Fruit fly (Drosophila melanogaster): ENCODE data around the gene Eip74EF.
A peak's percentile ranks its signal among the peaks of the same experiment; 100 is the strongest.

The Eip74EF gene

DNA sequence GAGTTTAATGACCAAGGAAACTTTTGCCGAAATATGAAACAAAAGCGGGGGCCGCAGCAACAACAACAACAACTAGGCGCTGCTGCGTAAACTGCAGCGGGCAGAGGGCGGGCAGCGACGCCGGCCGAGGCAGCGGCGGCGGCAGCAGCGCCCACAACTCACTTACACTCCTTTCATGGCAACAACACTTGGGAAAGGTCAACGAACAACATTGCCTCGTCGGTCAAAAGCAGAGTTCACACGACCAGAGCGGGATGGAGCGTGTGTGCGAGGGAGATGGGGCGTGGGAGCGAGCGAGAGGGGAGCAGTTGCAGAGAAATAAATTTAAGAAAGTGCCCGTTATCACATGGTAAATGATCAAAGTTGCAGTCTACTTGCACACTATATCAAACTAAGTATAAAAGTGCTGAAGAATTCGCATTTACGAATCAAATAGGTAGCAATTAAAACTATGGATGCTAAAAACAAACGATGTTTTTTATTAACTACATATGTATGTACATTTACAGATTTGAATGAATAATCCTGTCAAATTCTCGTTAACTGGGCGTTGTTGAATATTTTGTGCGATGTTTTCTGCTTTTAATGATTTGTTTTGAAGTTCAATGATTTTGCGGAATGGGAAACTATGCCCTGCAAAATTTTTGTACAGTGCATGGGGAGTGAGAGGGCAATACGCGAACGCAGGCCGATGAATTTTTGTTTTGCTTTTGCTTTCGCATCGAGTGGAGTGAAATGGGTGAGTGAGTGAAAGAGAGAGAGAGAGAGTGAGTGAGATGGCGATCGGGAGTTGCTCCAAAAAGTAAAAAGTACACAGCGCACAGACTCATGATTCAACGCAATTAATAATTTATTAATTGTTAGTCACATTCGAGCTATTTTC lies 10.7 kb downstream of the Eip74EF start (continued):
- TF ChIP-seq sens-2 (GFP tag; IDR thresholded peaks at IDR 0.05) (no peak), pros (GFP tag; optimal IDR thresholded peaks at IDR 0.05) (no peak), CG2120 (GFP tag; optimal IDR thresholded peaks at IDR 0.05) (no peak), Rfx (GFP tag; IDR thresholded peaks at IDR 0.05) (no peak), chn (GFP tag; optimal IDR thresholded peaks at IDR 0.05) (peak; percentile 18), CG14667 (GFP tag; IDR thresholded peaks at IDR 0.05) (no peak), CG7372 (GFP tag; IDR thresholded peaks at IDR 0.05) (no peak), CG1832 (GFP tag; optimal IDR thresholded peaks at IDR 0.05) (peak; percentile 61), vfl (GFP tag; optimal IDR thresholded peaks at IDR 0.05) (no peak), bcd (GFP tag; optimal IDR thresholded peaks at IDR 0.05) (peak; percentile 4), gfzf (GFP tag; optimal IDR thresholded peaks at IDR 0.05) (no peak), dmrt99B (tag; optimal IDR thresholded peaks at IDR 0.05) (peak; percentile 28), mam (GFP tag; optimal IDR thresholded peaks at IDR 0.05) (no peak), CG18476 (GFP tag; optimal IDR thresholded peaks at IDR 0.05) (no peak), gro (GFP tag; optimal IDR thresholded peaks at IDR 0.05) (no peak), dm (GFP tag; optimal IDR thresholded peaks at IDR 0.05) (no peak), insv (GFP tag; optimal IDR thresholded peaks at IDR 0.05) (no peak), fd96Cb (tag; optimal IDR thresholded peaks at IDR 0.05) (peak; percentile 35), CG3838 (GFP tag; optimal IDR thresholded peaks at IDR 0.05) (no peak), CG12155 (GFP tag; optimal IDR thresholded peaks at IDR 0.05) (no peak), Oli (tag; optimal IDR thresholded peaks at IDR 0.05) (no peak), CG14710 (tag; optimal IDR thresholded peaks at IDR 0.05) (no peak), CG13624 (GFP tag; optimal IDR thresholded peaks at IDR 0.05) (no peak), Atf6 (GFP tag; IDR thresholded peaks at IDR 0.05) (no peak), CG1603 (tag; optimal IDR thresholded peaks at IDR 0.05) (no peak), CG2202 (tag; optimal IDR thresholded peaks at IDR 0.05) (no peak), phol (tag; optimal IDR thresholded peaks at IDR 0.05) (peak; percentile 39), NK7.1 (GFP tag; optimal IDR thresholded peaks at IDR 0.05) (no peak), CG4730 (GFP tag; IDR thresholded peaks at IDR 0.05) (no peak), chm (GFP tag; IDR thresholded peaks at IDR 0.05) (no peak), CG17802 (tag; optimal IDR thresholded peaks at IDR 0.05) (no peak), CG2678 (tag; optimal IDR thresholded peaks at IDR 0.05) (no peak), Aef1 (GFP tag; IDR thresholded peaks at IDR 0.05) (no peak), Hr78 (GFP tag; optimal IDR thresholded peaks at IDR 0.05) (peak in 1 of 2 experiments; percentile 87), CG4617 (GFP tag; optimal IDR thresholded peaks at IDR 0.05; ENCODE audit: borderline replicate concordance) (no peak), CG4282 (GFP tag; optimal IDR thresholded peaks at IDR 0.05) (no peak), CG4820 (GFP tag; optimal IDR thresholded peaks at IDR 0.05) (peak; percentile 31), CG12769 (tag; optimal IDR thresholded peaks at IDR 0.05) (no peak), Trl (optimal IDR thresholded peaks at IDR 0.05) (peak in 1 of 2 experiments; percentile 9), Trl (GFP tag; optimal IDR thresholded peaks at IDR 0.05) (no peak), Adf1 (GFP tag; IDR thresholded peaks at IDR 0.05) (peak; percentile 51), croc (GFP tag; conservative IDR thresholded peaks at IDR 0.05) (no peak), Dll (GFP tag; IDR thresholded peaks at IDR 0.05; ENCODE audit: partially characterized antibody) (no peak), NC2α (GFP tag; optimal IDR thresholded peaks at IDR 0.05) (no peak), CoRest (tag; optimal IDR thresholded peaks at IDR 0.05) (no peak), Sox102F (GFP tag; optimal IDR thresholded peaks at IDR 0.05) (peak; percentile 26), Fer1 (GFP tag; optimal IDR thresholded peaks at IDR 0.05) (no peak), CG10462 (GFP tag; optimal IDR thresholded peaks at IDR 0.05) (no peak), hbn (GFP tag; IDR thresholded peaks at IDR 0.05; ENCODE audit: partially characterized antibody) (no peak), bab2 (GFP tag; optimal IDR thresholded peaks at IDR 0.05) (no peak)
